Worm (Caenorhabditis elegans) whole organism, young adult: Measurements from ENCODE around the gene C44H4.6.

ENCODE experiments used
- B0019.2 ChIP-seq: fragments of 200-800 bp; sonication (Bioruptor generic); conservative IDR thresholded peaks from 2 replicates; pipeline ENCODE4 v1.3.6; 2022; ENCODE audit warnings: missing genetic modification reagents, missing genetic modification characterization, missing compliant biosample characterization
- B0261.1 ChIP-seq: sonication (generic microtip); optimal IDR thresholded peaks from 2 replicates; lab custom pipeline; 2016; ENCODE audit warnings: mild to moderate bottlenecking, missing genetic modification characterization, moderate library complexity, missing compliant biosample characterization
- D2030.7 ChIP-seq: fragments of 200-800 bp; sonication (Bioruptor generic); IDR thresholded peaks from 2 replicates; pipeline ENCODE4 v1.3.6; 2022; ENCODE audit warnings: missing genetic modification reagents, missing genetic modification characterization, missing compliant biosample characterization
- F10E7.11 ChIP-seq: sonication (generic microtip); optimal IDR thresholded peaks from 2 replicates; lab custom pipeline; 2017; ENCODE audit warnings: mild to moderate bottlenecking, missing genetic modification characterization, moderate library complexity, missing compliant biosample characterization
- F22D6.2 ChIP-seq: sonication (generic microtip); optimal IDR thresholded peaks from 2 replicates; lab custom pipeline; 2016; ENCODE audit warnings: mild to moderate bottlenecking, missing genetic modification characterization, missing compliant biosample characterization
- K11D2.4 ChIP-seq: fragments of 200-800 bp; sonication (Bioruptor generic); IDR thresholded peaks from 2 replicates; pipeline ENCODE4 v1.3.6; 2022; ENCODE audit warnings: missing genetic modification reagents, missing genetic modification characterization, missing compliant biosample characterization
- K12H6.12 ChIP-seq: fragments of 200-800 bp; sonication (Bioruptor generic); optimal IDR thresholded peaks from 2 replicates; lab custom pipeline; 2018; ENCODE audit warnings: mild to moderate bottlenecking, missing genetic modification characterization, missing compliant biosample characterization
- Y67H2A.10 ChIP-seq: fragments of 200-800 bp; sonication (Bioruptor generic); conservative IDR thresholded peaks from 2 replicates; pipeline ENCODE4 v1.3.6; 2022; ENCODE audit warnings: missing genetic modification reagents, missing genetic modification characterization, missing compliant biosample characterization
- ZK185.1 ChIP-seq: sonication (generic microtip); optimal IDR thresholded peaks from 2 replicates; lab custom pipeline; 2016; ENCODE audit warnings: mild to moderate bottlenecking, missing genetic modification characterization, missing compliant biosample characterization; ENCODE audit not compliant: poor library complexity, severe bottlenecking
- attf-3 ChIP-seq: fragments of 200-800 bp; sonication (Bioruptor generic); conservative IDR thresholded peaks from 2 replicates; pipeline ENCODE4 v1.3.6; 2022; ENCODE audit warnings: missing genetic modification reagents, missing genetic modification characterization, missing compliant biosample characterization
- ccch-3 ChIP-seq: fragments of 200-800 bp; sonication (Bioruptor generic); optimal IDR thresholded peaks from 2 replicates; lab custom pipeline; 2018; ENCODE audit warnings: mild to moderate bottlenecking, missing genetic modification characterization, missing compliant biosample characterization
- chd-7 ChIP-seq: sonication (generic microtip); optimal IDR thresholded peaks from 2 replicates; lab custom pipeline; 2016; ENCODE audit warnings: mild to moderate bottlenecking, missing genetic modification characterization, moderate library complexity, missing compliant biosample characterization
- dox-1 ChIP-seq: fragments of 200-800 bp; sonication (Bioruptor generic); IDR thresholded peaks from 2 replicates; pipeline ENCODE4 v1.3.6; 2022; ENCODE audit warnings: missing genetic modification reagents, missing genetic modification characterization, missing compliant biosample characterization
- efl-1 ChIP-seq: fragments of 150-350 bp; optimal IDR thresholded peaks from 2 replicates; lab custom pipeline; 2014; ENCODE audit warnings: missing biosample characterization, missing genetic modification reagents, missing genetic modification characterization
- egrh-3 ChIP-seq: fragments of 200-800 bp; sonication (Bioruptor generic); IDR thresholded peaks from 2 replicates; pipeline ENCODE4 v1.3.6; 2022; ENCODE audit warnings: missing genetic modification reagents, missing genetic modification characterization, missing compliant biosample characterization
- fkh-3 ChIP-seq: sonication (generic microtip); optimal IDR thresholded peaks from 2 replicates; lab custom pipeline; 2016; ENCODE audit warnings: mild to moderate bottlenecking, missing genetic modification characterization, missing compliant biosample characterization
- gei-17 ChIP-seq: fragments of 200-800 bp; sonication (Bioruptor generic); optimal IDR thresholded peaks from 2 replicates; lab custom pipeline; 2018; ENCODE audit warnings: mild to moderate bottlenecking, missing genetic modification characterization, missing compliant biosample characterization
- him-1 ChIP-seq: sonication (generic microtip); optimal IDR thresholded peaks from 2 replicates; lab custom pipeline; 2016; ENCODE audit warnings: missing genotype, missing genetic modification reagents, missing genetic modification characterization, missing compliant biosample characterization
- hlh-12 ChIP-seq: sonication (generic microtip); optimal IDR thresholded peaks from 2 replicates; lab custom pipeline; 2016; ENCODE audit warnings: missing genetic modification characterization, missing compliant biosample characterization
- hmg-20 ChIP-seq: fragments of 200-800 bp; sonication (Bioruptor generic); IDR thresholded peaks from 2 replicates; pipeline ENCODE4 v1.3.6; 2022; ENCODE audit warnings: missing genetic modification reagents, missing genetic modification characterization, missing compliant biosample characterization
- lag-1 ChIP-seq: fragments of 200-800 bp; sonication (Bioruptor generic); IDR thresholded peaks from 2 replicates; pipeline ENCODE4 v1.3.6; 2022; ENCODE audit warnings: missing genetic modification reagents, missing genetic modification characterization, missing compliant biosample characterization
- let-526 ChIP-seq: fragments of 200-800 bp; sonication (Bioruptor generic); IDR thresholded peaks from 2 replicates; pipeline ENCODE4 v1.3.6; 2022; ENCODE audit warnings: missing genetic modification reagents, missing genetic modification characterization, missing compliant biosample characterization
- lir-1 ChIP-seq: fragments of 200-800 bp; sonication (Bioruptor generic); conservative IDR thresholded peaks from 2 replicates; pipeline ENCODE4 v1.3.6; 2022; ENCODE audit warnings: missing genetic modification reagents, missing genetic modification characterization, missing compliant biosample characterization
- mel-28 ChIP-seq: sonication (generic microtip); optimal IDR thresholded peaks from 2 replicates; lab custom pipeline; 2016; ENCODE audit warnings: borderline replicate concordance, mild to moderate bottlenecking, missing genetic modification characterization, missing compliant biosample characterization
- nhr-27 ChIP-seq: fragments of 200-800 bp; sonication (Bioruptor generic); optimal IDR thresholded peaks from 2 replicates; lab custom pipeline; 2018; ENCODE audit warnings: mild to moderate bottlenecking, missing genetic modification characterization, moderate library complexity, missing compliant biosample characterization
- nhr-80 ChIP-seq: sonication (generic microtip); optimal IDR thresholded peaks from 2 replicates; lab custom pipeline; 2016; ENCODE audit warnings: missing genetic modification characterization, missing compliant biosample characterization
- rpc-1 ChIP-seq, 2 experiments: fragments of 150-350 bp in 1 of 2; sonication (generic microtip) in 1 of 2; optimal IDR thresholded peaks; 2 replicates each; lab custom pipeline; 2014 to 2018; ENCODE audit warnings: missing biosample characterization in 1 of 2, missing genetic modification characterization in 1 of 2, missing genetic modification reagents in 1 of 2, missing genotype in 1 of 2
- snpc-4 ChIP-seq, 5 experiments: fragments of 150-350 bp in 1 of 5; sonication (generic microtip) in 4 of 5; optimal IDR thresholded peaks; 2 replicates each; lab custom pipeline; 2014 to 2018; ENCODE audit warnings: missing genetic modification characterization in 5 of 5, missing biosample characterization in 3 of 5, antibody characterized with exemption in 2 of 5, mild to moderate bottlenecking in 2 of 5, missing compliant biosample characterization in 2 of 5, missing genotype in 2 of 5, moderate library complexity in 2 of 5, missing genetic modification reagents in 1 of 5
- somi-1 ChIP-seq: fragments of 200-800 bp; sonication (Bioruptor generic); optimal IDR thresholded peaks from 2 replicates; lab custom pipeline; 2018; ENCODE audit warnings: mild to moderate bottlenecking, missing genetic modification characterization, missing compliant biosample characterization
- sptf-2 ChIP-seq: fragments of 200-800 bp; sonication (Bioruptor generic); optimal IDR thresholded peaks from 2 replicates; lab custom pipeline; 2018; ENCODE audit warnings: mild to moderate bottlenecking, missing genetic modification characterization, missing compliant biosample characterization
- tlf-1 ChIP-seq: fragments of 200-800 bp; sonication (Bioruptor generic); optimal IDR thresholded peaks from 2 replicates; lab custom pipeline; 2018; ENCODE audit warnings: mild to moderate bottlenecking, missing genetic modification characterization, missing compliant biosample characterization
- unc-130 ChIP-seq: sonication (generic microtip); optimal IDR thresholded peaks from 2 replicates; lab custom pipeline; 2016; ENCODE audit warnings: missing genetic modification reagents, missing genetic modification characterization, missing compliant biosample characterization
- xnd-1 ChIP-seq: sonication (generic microtip); optimal IDR thresholded peaks from 2 replicates; lab custom pipeline; 2016; ENCODE audit warnings: missing genotype, missing genetic modification reagents, missing genetic modification characterization, missing compliant biosample characterization
- zfh-2 ChIP-seq: fragments of 200-800 bp; sonication (Bioruptor generic); conservative IDR thresholded peaks from 2 replicates; pipeline ENCODE4 v1.3.6; 2022; ENCODE audit warnings: missing genetic modification reagents, missing genetic modification characterization, missing compliant biosample characterization
- ztf-25 ChIP-seq: fragments of 200-800 bp; sonication (Bioruptor generic); IDR thresholded peaks from 2 replicates; pipeline ENCODE4 v1.3.6; 2022; ENCODE audit warnings: missing genetic modification reagents, missing genetic modification characterization, missing compliant biosample characterization

Gene C44H4.6

ce11 chrX:14599245-14599644 is at the start of gene C44H4.6:
Gene C44H4.6, minus strand, starts transcription at chrX:14599345.
- TF ChIP-seq unc-130 (no peak), nhr-80 (tag; lab: Kevin White, UChicago) (no peak), F10E7.11 (no peak), D2030.7 (GFP tag; lab: Robert Waterston, UW) (no peak), efl-1 (no peak), lag-1 (no peak), hlh-12 (tag; lab: Kevin White, UChicago) (no peak)
- TF ChIP-seq, all 124 proteins: peak for 0

- TF ChIP-seq let-526 (no peak), F22D6.2 (tag; lab: Kevin White, UChicago) (no peak), zfh-2 (GFP tag; lab: Robert Waterston, UW) (no peak), mel-28 (no peak), ztf-25 (GFP tag; lab: Robert Waterston, UW) (no peak), dox-1 (GFP tag; lab: Robert Waterston, UW) (no peak), tlf-1 (GFP tag; lab: Kevin White, UChicago) (no peak), lir-1 (GFP tag; lab: Robert Waterston, UW) (no peak), ccch-3 (GFP tag; lab: Kevin White, UChicago) (no peak), him-1 (tag; lab: Kevin White, UChicago) (no peak), gei-17 (GFP tag; lab: Kevin White, UChicago) (no peak), xnd-1 (no peak), nhr-27 (tag; lab: Kevin White, UChicago) (no peak), B0019.2 (no peak), attf-3 (GFP tag; lab: Robert Waterston, UW) (no peak), sptf-2 (GFP tag; lab: Kevin White, UChicago) (no peak), chd-7 (no peak), rpc-1 (optimal IDR thresholded peaks at IDR 0.05; lab: Kevin White, UChicago) (no peak), rpc-1 (tag; optimal IDR thresholded peaks at IDR 0.05; lab: Kevin White, UChicago) (no peak), D2030.7 (GFP tag; lab: Robert Waterston, UW) (no peak), somi-1 (GFP tag; lab: Kevin White, UChicago) (no peak)
These were observed 46.2 kb upstream of the C44H4.6 start, which contains the start of gene F54E4.4 for ce11 chrX:14645392-14645791. Gene F54E4.4, minus strand, starts transcription at chrX:14645492.

ce11 chrX:14639941-14640340 is 40.8 kb upstream of the C44H4.6 start:
- TF ChIP-seq egrh-3 (GFP tag; lab: Robert Waterston, UW) (peak; percentile 57), zfh-2 (GFP tag; lab: Robert Waterston, UW) (peak; percentile 89), Y67H2A.10 (GFP tag; lab: Robert Waterston, UW) (no peak), K11D2.4 (GFP tag; lab: Robert Waterston, UW) (0 out of 2 replicates have a peak, but pooled peaks have one; percentile 14), K12H6.12 (tag; lab: Kevin White, UChicago) (peak; percentile 49)

- TF ChIP-seq dox-1 (GFP tag; lab: Robert Waterston, UW) (no peak), snpc-4 (GFP tag; optimal IDR thresholded peaks at IDR 0.05; lab: Kevin White, UChicago) (peak; percentile 25), snpc-4 (tag; optimal IDR thresholded peaks at IDR 0.05; lab: Kevin White, UChicago) (peak; percentile 48 to 89 (median 70)), ZK185.1 (no peak), fkh-3 (tag; lab: Kevin White, UChicago) (no peak), B0261.1 (tag; lab: Kevin White, UChicago) (no peak), hmg-20 (GFP tag; lab: Robert Waterston, UW) (no peak), zfh-2 (GFP tag; lab: Robert Waterston, UW) (0 out of 2 replicates have a peak, but pooled peaks have one; percentile 13)
These were observed 38.3 kb upstream of the C44H4.6 start for ce11 chrX:14637445-14637844.
